Worm (Caenorhabditis elegans) whole organism, L3 larva: ENCODE measurements around the gene F15E6.5.

ENCODE experiments used
- ZK546.5 ChIP-seq: sonication (generic microtip); optimal IDR thresholded peaks from 2 replicates; lab custom pipeline; 2017; ENCODE audit warnings: missing biosample characterization, missing genetic modification characterization
- aly-2 ChIP-seq: fragments of 150-350 bp; optimal IDR thresholded peaks from 2 replicates; lab custom pipeline; 2014; ENCODE audit warnings: missing biosample characterization, missing genetic modification characterization
- ama-1 ChIP-seq: fragments of 150-350 bp; optimal IDR thresholded peaks from 2 replicates; lab custom pipeline; 2018
- ceh-16 ChIP-seq: sonication (generic microtip); optimal IDR thresholded peaks from 2 replicates; lab custom pipeline; 2017; ENCODE audit warnings: missing biosample characterization, missing genetic modification characterization
- ceh-28 ChIP-seq: fragments of 150-350 bp; optimal IDR thresholded peaks from 2 replicates; lab custom pipeline; 2014; ENCODE audit warnings: missing biosample characterization, missing genetic modification reagents, missing genetic modification characterization
- ceh-9 ChIP-seq: sonication (generic microtip); optimal IDR thresholded peaks from 2 replicates; lab custom pipeline; 2018; ENCODE audit warnings: missing biosample characterization, missing genetic modification characterization
- daf-12 ChIP-seq: fragments of 150-350 bp; optimal IDR thresholded peaks from 2 replicates; lab custom pipeline; 2014; ENCODE audit warnings: missing biosample characterization, missing genetic modification reagents, missing genetic modification characterization
- egl-27 ChIP-seq: sonication (generic microtip); optimal IDR thresholded peaks from 4 replicates; lab custom pipeline; 2017; ENCODE audit warnings: missing biosample characterization, missing genetic modification reagents, missing genetic modification characterization
- egl-5 ChIP-seq: fragments of 150-350 bp; optimal IDR thresholded peaks from 2 replicates; lab custom pipeline; 2017; ENCODE audit warnings: missing biosample characterization, missing genetic modification reagents, missing genetic modification characterization, inconsistent platforms
- elt-1 ChIP-seq: fragments of 150-350 bp; optimal IDR thresholded peaks from 2 replicates; lab custom pipeline; 2014; ENCODE audit warnings: missing biosample characterization, missing genetic modification characterization
- elt-2 ChIP-seq: sonication (generic microtip); optimal IDR thresholded peaks from 2 replicates; lab custom pipeline; 2016; ENCODE audit warnings: missing genetic modification reagents, mild to moderate bottlenecking, missing genetic modification characterization, missing compliant biosample characterization
- eor-1 ChIP-seq, 2 experiments: fragments of 150-350 bp; optimal IDR thresholded peaks; 2 replicates each; lab custom pipeline; 2014 to 2018; ENCODE audit warnings: missing biosample characterization in 2 of 2, missing genetic modification characterization in 2 of 2
- fkh-10 ChIP-seq: sonication (generic microtip); optimal IDR thresholded peaks from 2 replicates; lab custom pipeline; 2017; ENCODE audit warnings: missing biosample characterization, missing genetic modification reagents, missing genetic modification characterization
- fos-1 ChIP-seq: fragments of 150-350 bp; optimal IDR thresholded peaks from 2 replicates; lab custom pipeline; 2014; ENCODE audit warnings: missing biosample characterization, missing genetic modification characterization
- hmg-11 ChIP-seq: sonication (generic microtip); optimal IDR thresholded peaks from 2 replicates; lab custom pipeline; 2016; ENCODE audit warnings: missing genetic modification characterization, missing compliant biosample characterization
- jun-1 ChIP-seq: fragments of 150-350 bp; optimal IDR thresholded peaks from 2 replicates; lab custom pipeline; 2014; ENCODE audit warnings: missing biosample characterization, missing genetic modification reagents, missing genetic modification characterization
- lin-15B ChIP-seq: fragments of 150-350 bp; optimal IDR thresholded peaks from 2 replicates; lab custom pipeline; 2014; ENCODE audit warnings: missing biosample characterization, missing genetic modification characterization
- lin-39 ChIP-seq: fragments of 150-350 bp; optimal IDR thresholded peaks from 2 replicates; lab custom pipeline; 2018; ENCODE audit warnings: missing biosample characterization, missing genetic modification reagents, missing genetic modification characterization
- mml-1 ChIP-seq: fragments of 150-350 bp; sonication (generic microtip); optimal IDR thresholded peaks from 3 replicates; lab custom pipeline; 2014; ENCODE audit warnings: missing biosample characterization, missing genetic modification characterization
- nfya-1 ChIP-seq: sonication (generic microtip); optimal IDR thresholded peaks from 2 replicates; lab custom pipeline; 2017; ENCODE audit warnings: missing genetic modification characterization, mild to moderate bottlenecking, missing compliant biosample characterization, antibody characterized with exemption, moderate library complexity; ENCODE audit not compliant: insufficient read depth
- nhr-12 ChIP-seq: fragments of 150-350 bp; optimal IDR thresholded peaks from 2 replicates; lab custom pipeline; 2014; ENCODE audit warnings: missing biosample characterization, missing genetic modification characterization
- nhr-23 ChIP-seq: fragments of 150-350 bp; optimal IDR thresholded peaks from 2 replicates; lab custom pipeline; 2014; ENCODE audit warnings: missing biosample characterization, missing genetic modification reagents, missing genetic modification characterization
- nhr-237 ChIP-seq: fragments of 150-350 bp; optimal IDR thresholded peaks from 2 replicates; lab custom pipeline; 2014; ENCODE audit warnings: missing biosample characterization, missing genetic modification characterization
- nhr-28 ChIP-seq: fragments of 150-350 bp; optimal IDR thresholded peaks from 2 replicates; lab custom pipeline; 2014; ENCODE audit warnings: missing biosample characterization, missing genetic modification characterization
- nhr-43 ChIP-seq: sonication (generic microtip); optimal IDR thresholded peaks from 2 replicates; lab custom pipeline; 2016; ENCODE audit warnings: mild to moderate bottlenecking, missing genetic modification characterization, missing compliant biosample characterization; ENCODE audit not compliant: poor library complexity, severe bottlenecking
- nhr-67 ChIP-seq: fragments of 150-350 bp; optimal IDR thresholded peaks from 2 replicates; lab custom pipeline; 2014; ENCODE audit warnings: missing biosample characterization, missing genetic modification characterization
- nhr-76 ChIP-seq: fragments of 150-350 bp; sonication (generic microtip); optimal IDR thresholded peaks from 5 replicates; lab custom pipeline; 2014; ENCODE audit warnings: missing biosample characterization, missing genetic modification characterization
- pha-4 ChIP-seq: fragments of 150-350 bp; optimal IDR thresholded peaks from 2 replicates; lab custom pipeline; 2014; ENCODE audit warnings: missing biosample characterization, missing genetic modification reagents, missing genetic modification characterization
- pqm-1 ChIP-seq: fragments of 150-350 bp; optimal IDR thresholded peaks from 2 replicates; lab custom pipeline; 2017; ENCODE audit warnings: missing biosample characterization, missing genetic modification characterization, inconsistent platforms
- sea-2 ChIP-seq: fragments of 150-350 bp; sonication (generic microtip); optimal IDR thresholded peaks from 4 replicates; lab custom pipeline; 2014; ENCODE audit warnings: missing biosample characterization, missing genetic modification reagents, missing genetic modification characterization
- skn-1 ChIP-seq: fragments of 150-350 bp; optimal IDR thresholded peaks from 2 replicates; lab custom pipeline; 2014; ENCODE audit warnings: missing biosample characterization, missing genetic modification characterization
- unc-62 ChIP-seq: fragments of 150-350 bp; sonication (generic microtip); optimal IDR thresholded peaks from 4 replicates; lab custom pipeline; 2014; ENCODE audit warnings: missing biosample characterization, missing genetic modification reagents, missing genetic modification characterization
- zag-1 ChIP-seq: fragments of 150-350 bp; optimal IDR thresholded peaks from 2 replicates; lab custom pipeline; 2014; ENCODE audit warnings: missing biosample characterization, missing genetic modification characterization
- ztf-11 ChIP-seq: fragments of 150-350 bp; optimal IDR thresholded peaks from 2 replicates; lab custom pipeline; 2014; ENCODE audit warnings: missing biosample characterization, missing genetic modification characterization
- ztf-4 ChIP-seq: fragments of 150-350 bp; optimal IDR thresholded peaks from 2 replicates; lab custom pipeline; 2014; ENCODE audit warnings: missing biosample characterization, missing genetic modification characterization

The F15E6.5 gene

DNA sequence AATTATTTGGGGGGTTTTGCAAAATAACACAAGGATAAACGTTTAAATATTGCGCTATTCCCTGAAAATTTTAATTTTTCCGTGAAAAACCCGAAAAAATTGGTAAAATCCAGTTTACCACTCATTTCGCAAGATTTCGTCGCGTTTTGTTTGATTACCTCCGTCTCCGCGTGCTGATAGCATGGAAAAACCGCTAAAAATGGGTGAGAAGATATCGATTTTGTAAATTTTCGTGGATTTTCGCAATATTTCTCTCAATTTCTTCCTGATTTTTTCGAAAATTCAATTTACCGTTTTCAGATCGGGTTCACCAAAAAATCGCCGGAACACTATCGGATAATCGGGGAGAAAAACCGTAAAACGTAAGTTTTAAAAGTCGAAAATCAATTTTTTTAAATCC lies 41.6 kb upstream of the F15E6.5 start, which contains the start of gene ama-1:
Gene ama-1, plus strand, starts transcription at position 301 of the 400 bp plus-strand sequence.
- TF ChIP-seq ZK546.5 (tag; lab: Kevin White, UChicago) (no peak), sea-2 (GFP tag; lab: Kevin White, UChicago) (no peak), egl-5 (no peak), ceh-16 (tag; lab: Kevin White, UChicago) (no peak), nhr-76 (tag; lab: Kevin White, UChicago) (no peak), nfya-1 (tag; lab: Kevin White, UChicago) (no peak), nhr-43 (tag; lab: Kevin White, UChicago) (no peak)

DNA sequence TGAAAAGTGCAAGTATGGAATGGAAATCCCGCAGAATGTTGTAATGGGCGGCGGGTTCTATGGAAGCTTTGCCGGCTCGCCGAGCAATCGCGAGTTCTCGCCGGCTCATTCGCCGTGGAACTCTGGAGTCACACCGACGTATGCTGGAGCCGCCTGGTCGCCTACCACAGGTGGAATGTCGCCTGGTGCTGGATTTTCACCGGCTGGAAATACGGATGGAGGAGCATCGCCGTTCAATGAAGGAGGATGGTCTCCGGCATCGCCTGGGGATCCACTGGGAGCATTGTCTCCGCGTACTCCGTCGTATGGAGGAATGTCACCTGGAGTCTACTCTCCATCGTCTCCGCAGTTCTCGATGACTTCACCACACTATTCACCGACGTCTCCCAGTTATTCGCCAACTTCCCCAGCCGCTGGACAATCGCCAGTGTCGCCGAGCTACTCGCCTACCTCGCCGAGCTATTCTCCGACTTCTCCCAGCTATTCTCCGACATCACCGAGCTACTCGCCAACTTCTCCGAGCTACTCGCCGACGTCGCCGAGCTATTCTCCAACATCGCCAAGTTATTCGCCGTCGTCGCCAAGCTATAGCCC lies 34.3 kb upstream of the F15E6.5 start:
- no peak for TF ChIP-seq nhr-67 (tag; lab: Kevin White, UChicago)
- TF ChIP-seq elt-1: no peak
- TF ChIP-seq nhr-76 (tag; lab: Kevin White, UChicago): no peak
- TF ChIP-seq ama-1: no peak
- no peak for TF ChIP-seq ceh-9 (tag; lab: Kevin White, UChicago)
- TF ChIP-seq fkh-10 (GFP tag; lab: Kevin White, UChicago): no peak
- no peak for TF ChIP-seq zag-1 (tag; lab: Kevin White, UChicago)

DNA sequence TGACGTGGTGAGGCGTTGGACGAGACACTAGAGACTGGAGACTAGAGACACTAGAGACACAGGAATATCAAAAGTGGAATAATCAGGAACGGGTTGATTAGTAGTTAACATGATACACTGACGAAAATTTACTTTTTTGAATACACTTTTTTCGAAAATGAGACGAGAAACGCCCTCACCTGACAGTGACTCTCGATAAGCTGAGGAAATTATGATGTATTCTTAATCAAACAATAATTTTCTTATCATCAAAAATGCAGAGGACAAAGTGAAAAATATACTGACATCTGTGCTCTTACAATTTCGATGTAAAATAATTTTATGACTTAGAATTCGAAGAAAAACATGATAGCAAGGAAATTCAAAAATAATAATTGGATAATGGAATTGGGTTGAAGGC lies 29.9 kb upstream of the F15E6.5 start:
- peak; percentile 3 for TF ChIP-seq jun-1 (tag; lab: Kevin White, UChicago)
- no peak for TF ChIP-seq ceh-9 (tag; lab: Kevin White, UChicago)
- TF ChIP-seq elt-2 (tag; lab: Kevin White, UChicago): peak; percentile 82
- no peak for TF ChIP-seq nhr-67 (tag; lab: Kevin White, UChicago)
- peak; percentile 12 for TF ChIP-seq pqm-1 (tag; lab: Kevin White, UChicago)

DNA sequence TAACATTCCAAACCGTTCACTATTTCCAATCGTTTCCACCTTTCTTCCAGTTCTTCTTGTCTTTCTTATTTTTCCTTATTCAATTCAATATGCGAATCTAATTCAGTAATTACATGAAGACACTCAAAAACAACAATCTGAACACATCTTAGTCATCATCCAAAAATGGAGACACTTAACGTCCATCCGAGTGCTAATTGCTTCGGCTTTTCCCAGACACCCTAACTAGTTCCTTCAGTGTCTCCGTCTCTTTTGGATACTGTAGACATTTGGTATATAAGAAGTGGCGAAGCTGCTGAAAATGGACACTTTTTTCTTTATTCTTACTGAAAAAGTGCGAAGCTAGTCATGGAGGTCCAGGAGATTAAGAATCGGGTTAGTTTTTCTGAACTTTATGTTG lies 26.4 kb upstream of the F15E6.5 start, which contains the start of gene col-33:
Gene col-33, plus strand, starts transcription at position 301 of the 400 bp plus-strand sequence.
- TF ChIP-seq daf-12: no peak
- no peak for TF ChIP-seq ceh-28
- no peak for TF ChIP-seq sea-2 (GFP tag; lab: Kevin White, UChicago)
- TF ChIP-seq jun-1 (tag; lab: Kevin White, UChicago): no peak
- no peak for TF ChIP-seq pqm-1 (tag; lab: Kevin White, UChicago)
- TF ChIP-seq eor-1 (tag; optimal IDR thresholded peaks at IDR 0.05; lab: Kevin White, UChicago): no peak
- no peak for TF ChIP-seq lin-39
- TF ChIP-seq nhr-23 (tag; lab: Kevin White, UChicago): no peak
- no peak for TF ChIP-seq fkh-10 (GFP tag; lab: Kevin White, UChicago)
- TF ChIP-seq lin-15B (tag; lab: Kevin White, UChicago): no peak

DNA sequence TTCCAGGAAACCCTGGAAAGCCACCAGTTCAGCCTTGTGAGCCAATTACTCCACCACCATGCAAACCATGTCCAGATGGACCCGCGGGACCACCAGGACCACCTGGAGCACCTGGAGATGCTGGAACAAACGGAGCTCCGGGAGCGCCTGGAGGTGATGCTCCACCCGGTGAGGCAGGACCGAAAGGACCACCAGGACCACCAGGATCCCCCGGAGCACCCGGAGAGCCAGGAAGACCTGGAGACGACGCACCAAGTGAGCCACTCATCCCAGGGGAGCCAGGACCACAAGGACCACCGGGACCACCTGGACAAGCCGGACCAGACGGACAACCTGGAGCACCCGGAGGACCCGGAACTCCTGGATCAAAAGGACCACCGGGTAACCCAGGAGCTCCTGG lies 24.7 kb upstream of the F15E6.5 start:
- no peak for TF ChIP-seq unc-62 (GFP tag; lab: Kevin White, UChicago)
- no peak for TF ChIP-seq elt-1
- no peak for TF ChIP-seq egl-5
- no peak for TF ChIP-seq fkh-10 (GFP tag; lab: Kevin White, UChicago)
- no peak for TF ChIP-seq aly-2
- TF ChIP-seq eor-1 (tag; optimal IDR thresholded peaks at IDR 0.05; lab: Kevin White, UChicago): no peak
- no peak for TF ChIP-seq ztf-4 (tag; lab: Kevin White, UChicago)
- TF ChIP-seq ceh-28: no peak
- no peak for TF ChIP-seq lin-15B (tag; lab: Kevin White, UChicago)
- TF ChIP-seq sea-2 (GFP tag; lab: Kevin White, UChicago): no peak
- no peak for TF ChIP-seq nhr-12 (tag; lab: Kevin White, UChicago)
- TF ChIP-seq nhr-28 (tag; lab: Kevin White, UChicago): no peak
- TF ChIP-seq skn-1 (tag; lab: Kevin White, UChicago): no peak
- no peak for TF ChIP-seq jun-1 (tag; lab: Kevin White, UChicago)
- no peak for TF ChIP-seq pha-4 (tag; lab: Kevin White, UChicago)
- no peak for TF ChIP-seq egl-27
- TF ChIP-seq nhr-76 (tag; lab: Kevin White, UChicago): no peak
- TF ChIP-seq nhr-23 (tag; lab: Kevin White, UChicago): no peak

DNA sequence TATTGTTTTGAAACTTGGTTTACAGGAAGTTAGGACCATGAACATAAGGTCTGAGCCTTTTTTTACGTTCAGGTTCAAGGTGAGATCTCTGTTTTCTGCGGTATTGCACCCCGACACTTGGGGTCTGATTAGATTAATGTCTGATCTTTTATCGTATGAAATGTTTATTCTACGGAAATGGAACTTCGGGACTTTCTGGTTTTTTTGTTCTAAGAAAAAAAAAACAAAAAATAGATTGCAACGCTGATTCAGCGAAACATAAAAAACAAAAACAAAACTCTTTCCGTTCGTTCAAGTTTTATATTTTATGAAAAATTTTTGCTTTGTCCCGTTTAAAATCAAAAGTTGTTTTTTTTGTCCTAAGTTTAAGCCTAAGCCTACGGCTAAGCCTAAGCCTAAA lies 24.1 kb upstream of the F15E6.5 start, which contains the start of gene F36A4.5:
Gene F36A4.5, plus strand, starts transcription at position 301 of the 400 bp plus-strand sequence.
- TF ChIP-seq eor-1 (tag; optimal IDR thresholded peaks at IDR 0.05; lab: Kevin White, UChicago): no peak
- TF ChIP-seq fkh-10 (GFP tag; lab: Kevin White, UChicago): no peak
- no peak for TF ChIP-seq zag-1 (tag; lab: Kevin White, UChicago)
- no peak for TF ChIP-seq nhr-43 (tag; lab: Kevin White, UChicago)
- no peak for TF ChIP-seq mml-1 (tag; lab: Kevin White, UChicago)
- no peak for TF ChIP-seq aly-2
- TF ChIP-seq ztf-11 (tag; lab: Kevin White, UChicago): no peak
- no peak for TF ChIP-seq nhr-237 (tag; lab: Kevin White, UChicago)
- TF ChIP-seq daf-12: no peak
- TF ChIP-seq nhr-28 (tag; lab: Kevin White, UChicago): no peak
- no peak for TF ChIP-seq elt-1
- TF ChIP-seq skn-1 (tag; lab: Kevin White, UChicago): no peak
- TF ChIP-seq nhr-23 (tag; lab: Kevin White, UChicago): no peak
- TF ChIP-seq unc-62 (GFP tag; lab: Kevin White, UChicago): no peak
- no peak for TF ChIP-seq lin-39
- no peak for TF ChIP-seq hmg-11
- TF ChIP-seq jun-1 (tag; lab: Kevin White, UChicago): no peak
- TF ChIP-seq elt-2 (tag; lab: Kevin White, UChicago): no peak
- no peak for TF ChIP-seq fos-1 (tag; lab: Kevin White, UChicago)
